Fruit fly (Drosophila melanogaster) whole organism, prepupa: Measurements from ENCODE around the gene CG31515.

Source experiments
- Blimp-1 ChIP-seq: fragments of 200-800 bp; sonication (Bioruptor generic); optimal IDR thresholded peaks from 3 replicates; lab custom pipeline; 2017; ENCODE audit warnings: missing biosample characterization, missing genetic modification characterization, mild to moderate bottlenecking, moderate library complexity, missing genetic modification reagents
- CG10631 ChIP-seq: fragments of 200-800 bp; sonication (Bioruptor generic); optimal IDR thresholded peaks from 2 replicates; lab custom pipeline; 2016; ENCODE audit warnings: missing biosample characterization, missing genetic modification characterization
- CG11294 ChIP-seq: fragments of 200-800 bp; sonication (Bioruptor generic); IDR thresholded peaks from 2 replicates; pipeline ENCODE4 v1.3.6; 2022; ENCODE audit warnings: missing biosample characterization, missing genetic modification characterization
- CG15336 ChIP-seq: fragments of 200-800 bp; sonication (Bioruptor generic); IDR thresholded peaks from 2 replicates; pipeline ENCODE4 v1.3.6; 2022; ENCODE audit warnings: missing biosample characterization, missing genetic modification characterization
- CG1621 ChIP-seq: fragments of 200-800 bp; sonication (Bioruptor generic); optimal IDR thresholded peaks from 3 replicates; lab custom pipeline; 2018; ENCODE audit warnings: missing biosample characterization, mild to moderate bottlenecking, missing genetic modification characterization
- CG16779 ChIP-seq: fragments of 200-800 bp; sonication (Bioruptor generic); optimal IDR thresholded peaks from 3 replicates; lab custom pipeline; 2017; ENCODE audit warnings: missing biosample characterization, mild to moderate bottlenecking, missing genetic modification characterization
- CG3032 ChIP-seq: fragments of 200-800 bp; optimal IDR thresholded peaks from 2 replicates; lab custom pipeline; 2019; ENCODE audit warnings: missing biosample characterization, mild to moderate bottlenecking, missing genetic modification characterization, moderate library complexity
- CG32006 ChIP-seq: fragments of 200-800 bp; sonication (Bioruptor generic); optimal IDR thresholded peaks from 3 replicates; lab custom pipeline; 2017; ENCODE audit warnings: missing biosample characterization, mild to moderate bottlenecking, missing genetic modification characterization
- CG34406 ChIP-seq: fragments of 200-800 bp; sonication (Bioruptor generic); optimal IDR thresholded peaks from 3 replicates; lab custom pipeline; 2016; ENCODE audit warnings: missing biosample characterization, missing genetic modification characterization
- CG3919 ChIP-seq: fragments of 200-800 bp; sonication (Bioruptor generic); optimal IDR thresholded peaks from 3 replicates; lab custom pipeline; 2016; ENCODE audit warnings: missing biosample characterization, missing genetic modification characterization
- CG4318 ChIP-seq: fragments of 200-800 bp; sonication (Bioruptor generic); optimal IDR thresholded peaks from 3 replicates; lab custom pipeline; 2017; ENCODE audit warnings: missing biosample characterization, mild to moderate bottlenecking, missing genetic modification characterization
- CG6163 ChIP-seq: fragments of 200-800 bp; sonication (Bioruptor generic); IDR thresholded peaks from 3 replicates; pipeline ENCODE4 v1.3.6; 2022; ENCODE audit warnings: missing biosample characterization, missing genetic modification characterization
- CG6276 ChIP-seq: fragments of 200-800 bp; sonication (Bioruptor generic); optimal IDR thresholded peaks from 2 replicates; lab custom pipeline; 2017; ENCODE audit warnings: missing biosample characterization, mild to moderate bottlenecking, missing genetic modification characterization
- CG6792 ChIP-seq: fragments of 200-800 bp; sonication (Bioruptor generic); optimal IDR thresholded peaks from 3 replicates; lab custom pipeline; 2016; ENCODE audit warnings: missing biosample characterization, missing genetic modification characterization
- CG6808 ChIP-seq: fragments of 200-800 bp; sonication (Bioruptor generic); optimal IDR thresholded peaks from 3 replicates; lab custom pipeline; 2017; ENCODE audit warnings: missing biosample characterization, missing genetic modification characterization, mild to moderate bottlenecking, moderate library complexity, missing genetic modification reagents
- CG6854 ChIP-seq: fragments of 200-800 bp; sonication (Bioruptor generic); optimal IDR thresholded peaks from 2 replicates; lab custom pipeline; 2017; ENCODE audit warnings: missing biosample characterization, mild to moderate bottlenecking, missing genetic modification characterization
- CG8119 ChIP-seq: fragments of 200-800 bp; sonication (Bioruptor generic); IDR thresholded peaks from 3 replicates; pipeline ENCODE4 v1.3.6; 2022; ENCODE audit warnings: missing biosample characterization, missing genetic modification characterization
- CG8319 ChIP-seq: fragments of 200-800 bp; sonication (Bioruptor generic); optimal IDR thresholded peaks from 3 replicates; lab custom pipeline; 2016; ENCODE audit warnings: missing biosample characterization, missing genetic modification characterization
- CG8632 ChIP-seq: fragments of 200-800 bp; sonication (Bioruptor generic); optimal IDR thresholded peaks from 3 replicates; lab custom pipeline; 2016; ENCODE audit warnings: missing biosample characterization, missing genetic modification characterization
- Eip75B ChIP-seq: fragments of 200-800 bp; sonication (Bioruptor generic); optimal IDR thresholded peaks from 3 replicates; lab custom pipeline; 2016; ENCODE audit warnings: missing biosample characterization, missing genetic modification characterization
- Eip78C ChIP-seq: fragments of 200-800 bp; sonication (Bioruptor generic); peaks from one replicate; lab custom pipeline; 2016; ENCODE audit warnings: missing biosample characterization, missing genetic modification characterization
- Eip93F ChIP-seq: fragments of 200-800 bp; sonication (Bioruptor generic); optimal IDR thresholded peaks from 2 replicates; lab custom pipeline; 2016; ENCODE audit warnings: missing biosample characterization, mild to moderate bottlenecking, missing genetic modification characterization
- Ets21C ChIP-seq: fragments of 200-800 bp; sonication (Bioruptor generic); optimal IDR thresholded peaks from 3 replicates; lab custom pipeline; 2016; ENCODE audit warnings: missing biosample characterization, missing genetic modification characterization
- Gug ChIP-seq: fragments of 200-800 bp; sonication (Bioruptor generic); IDR thresholded peaks from 2 replicates; pipeline ENCODE4 v1.3.6; 2022; ENCODE audit warnings: missing biosample characterization, missing genetic modification characterization
- Hr38 ChIP-seq: sonication (Bioruptor generic); optimal IDR thresholded peaks from 2 replicates; lab custom pipeline; 2016; ENCODE audit warnings: missing biosample characterization, missing genetic modification characterization
- Hr39 ChIP-seq: fragments of 200-800 bp; sonication (Bioruptor generic); optimal IDR thresholded peaks from 2 replicates; lab custom pipeline; 2016; ENCODE audit warnings: missing biosample characterization, missing genetic modification characterization
- Hr4 ChIP-seq: fragments of 200-800 bp; sonication (Bioruptor generic); optimal IDR thresholded peaks from 3 replicates; lab custom pipeline; 2016; ENCODE audit warnings: missing biosample characterization, missing genetic modification characterization
- Lpt ChIP-seq: fragments of 200-800 bp; sonication (Bioruptor generic); optimal IDR thresholded peaks from 3 replicates; lab custom pipeline; 2016; ENCODE audit warnings: missing biosample characterization, missing genetic modification characterization
- OdsH ChIP-seq: fragments of 200-800 bp; sonication (Bioruptor generic); optimal IDR thresholded peaks from 3 replicates; lab custom pipeline; 2016; ENCODE audit warnings: missing biosample characterization, missing genetic modification characterization
- Smox ChIP-seq: fragments of 200-800 bp; sonication (Bioruptor generic); optimal IDR thresholded peaks from 3 replicates; lab custom pipeline; 2016; ENCODE audit warnings: missing biosample characterization, missing genetic modification characterization
- Sox102F ChIP-seq: fragments of 200-800 bp; sonication (Bioruptor generic); optimal IDR thresholded peaks from 2 replicates; lab custom pipeline; 2016; ENCODE audit warnings: missing biosample characterization, mild to moderate bottlenecking, missing genetic modification characterization
- Sox14 ChIP-seq: fragments of 200-800 bp; sonication (Bioruptor generic); optimal IDR thresholded peaks from 3 replicates; lab custom pipeline; 2016; ENCODE audit warnings: missing biosample characterization, missing genetic modification characterization
- Sox15 ChIP-seq: fragments of 200-800 bp; sonication (Bioruptor generic); optimal IDR thresholded peaks from 3 replicates; lab custom pipeline; 2016; ENCODE audit warnings: missing biosample characterization, missing genetic modification characterization
- achi ChIP-seq: fragments of 200-800 bp; sonication (Bioruptor generic); optimal IDR thresholded peaks from 3 replicates; lab custom pipeline; 2016; ENCODE audit warnings: missing biosample characterization, missing genetic modification characterization
- dsx ChIP-seq: fragments of 200-800 bp; optimal IDR thresholded peaks from 3 replicates; lab custom pipeline; 2019; ENCODE audit warnings: missing biosample characterization, mild to moderate bottlenecking, missing genetic modification characterization, moderate library complexity; ENCODE audit not compliant: poor library complexity, severe bottlenecking
- eg ChIP-seq: fragments of 200-800 bp; sonication (Bioruptor generic); IDR thresholded peaks from 3 replicates; pipeline ENCODE4 v1.3.6; 2022; ENCODE audit warnings: missing biosample characterization, missing genetic modification characterization
- esn ChIP-seq: fragments of 200-800 bp; sonication (Bioruptor generic); optimal IDR thresholded peaks from 2 replicates; lab custom pipeline; 2016; ENCODE audit warnings: missing biosample characterization, mild to moderate bottlenecking, missing genetic modification characterization, moderate library complexity
- fd59A ChIP-seq: fragments of 200-800 bp; sonication (Bioruptor generic); optimal IDR thresholded peaks from 2 replicates; lab custom pipeline; 2017; ENCODE audit warnings: missing biosample characterization, mild to moderate bottlenecking, missing genetic modification characterization, missing genetic modification reagents
- fd85E ChIP-seq: fragments of 200-800 bp; sonication (Bioruptor generic); optimal IDR thresholded peaks from 3 replicates; lab custom pipeline; 2016; ENCODE audit warnings: missing biosample characterization, missing genetic modification characterization
- fkh ChIP-seq: fragments of 200-800 bp; sonication (Bioruptor generic); optimal IDR thresholded peaks from 3 replicates; lab custom pipeline; 2017; ENCODE audit warnings: missing biosample characterization, mild to moderate bottlenecking, missing genetic modification characterization, moderate library complexity
- lz ChIP-seq: fragments of 200-800 bp; sonication (Bioruptor generic); optimal IDR thresholded peaks from 3 replicates; lab custom pipeline; 2016; ENCODE audit warnings: missing biosample characterization, missing genetic modification characterization
- net ChIP-seq: fragments of 200-800 bp; sonication (Bioruptor generic); optimal IDR thresholded peaks from 3 replicates; lab custom pipeline; 2016; ENCODE audit warnings: missing biosample characterization, missing genetic modification characterization
- pdm3 ChIP-seq: fragments of 200-800 bp; sonication (Bioruptor generic); optimal IDR thresholded peaks from 3 replicates; lab custom pipeline; 2016; ENCODE audit warnings: missing biosample characterization, missing genetic modification characterization
- salr ChIP-seq, 2 experiments: fragments of 200-800 bp; sonication (Bioruptor generic); optimal IDR thresholded peaks; 3 replicates each; lab custom pipeline; 2016 to 2018; ENCODE audit warnings: missing biosample characterization in 2 of 2, missing genetic modification characterization in 2 of 2, mild to moderate bottlenecking in 1 of 2
- ss ChIP-seq, 2 experiments: fragments of 200-800 bp; sonication (Bioruptor generic); optimal IDR thresholded peaks; 2 replicates in 1 of 2; 3 replicates in 1 of 2; lab custom pipeline; 2017 to 2018; ENCODE audit warnings: mild to moderate bottlenecking in 2 of 2, missing biosample characterization in 2 of 2, missing genetic modification characterization in 2 of 2, moderate library complexity in 1 of 2
- svp ChIP-seq: fragments of 200-800 bp; sonication (Bioruptor generic); peaks from one replicate; lab custom pipeline; 2016; ENCODE audit warnings: missing biosample characterization, missing genetic modification characterization
- topi ChIP-seq: fragments of 200-800 bp; sonication (Bioruptor generic); optimal IDR thresholded peaks from 3 replicates; lab custom pipeline; 2016; ENCODE audit warnings: missing biosample characterization, missing genetic modification characterization

The CG31515 gene

dm6 chr3R:23396548-23397294 is 8.0 kb upstream of the CG31515 start:
- TF ChIP-seq ss (GFP tag; optimal IDR thresholded peaks at IDR 0.05; lab: Kevin White, UChicago) (no peak), topi (no peak), CG3032 (tag; lab: Kevin White, UChicago) (no peak), fkh (no peak), net (GFP tag; lab: Kevin White, UChicago) (no peak), fd85E (no peak), Sox102F (GFP tag; lab: Kevin White, UChicago) (no peak), Gug (GFP tag; lab: Robert Waterston, UW) (no peak), Smox (GFP tag; lab: Kevin White, UChicago) (no peak), Sox15 (GFP tag; lab: Kevin White, UChicago) (no peak), CG32006 (GFP tag; lab: Kevin White, UChicago) (peak; percentile 63), esn (GFP tag; lab: Kevin White, UChicago) (no peak), svp (GFP tag; lab: Kevin White, UChicago) (no peak), salr (GFP tag; optimal IDR thresholded peaks at IDR 0.05; lab: Kevin White, UChicago) (no peak), Eip75B (no peak), CG6276 (GFP tag; lab: Kevin White, UChicago) (peak; percentile 55), lz (GFP tag; lab: Kevin White, UChicago) (no peak), CG8119 (GFP tag; lab: Robert Waterston, UW) (peak; percentile 77), eg (GFP tag; lab: Robert Waterston, UW) (peak; percentile 42; the same call in 1 of the 3 replicates), Sox14 (GFP tag; lab: Kevin White, UChicago) (no peak), CG4318 (GFP tag; lab: Kevin White, UChicago) (peak; percentile 19), Hr38 (no peak), CG15336 (peak; percentile 69), Hr39 (no peak), Ets21C (GFP tag; lab: Kevin White, UChicago) (no peak), fd59A (GFP tag; lab: Kevin White, UChicago) (no peak), OdsH (GFP tag; lab: Kevin White, UChicago) (peak; percentile 4), CG8632 (GFP tag; lab: Kevin White, UChicago) (no peak), CG6792 (GFP tag; lab: Kevin White, UChicago) (no peak), CG6854 (no peak), CG8319 (GFP tag; lab: Kevin White, UChicago) (no peak), CG6808 (no peak), CG3919 (GFP tag; lab: Kevin White, UChicago) (no peak), CG16779 (tag; lab: Kevin White, UChicago) (no peak), achi (GFP tag; lab: Kevin White, UChicago) (peak; percentile 2), CG10631 (GFP tag; lab: Kevin White, UChicago) (peak; percentile 18), Hr4 (GFP tag; lab: Kevin White, UChicago) (peak; percentile 39), CG11294 (no peak), CG1621 (no peak), Eip78C (peak; percentile 63), Lpt (peak; percentile 19), Eip93F (GFP tag; lab: Kevin White, UChicago) (no peak), CG6163 (0 out of 3 replicates have a peak, but pooled peaks have one; percentile 42), dsx (GFP tag; lab: Kevin White, UChicago) (no peak), Blimp-1 (no peak), CG34406 (GFP tag; lab: Kevin White, UChicago) (no peak), pdm3 (GFP tag; lab: Kevin White, UChicago) (no peak)
